Worm (Caenorhabditis elegans) whole organism, young adult: ENCODE measurements around the gene rab-35.

ENCODE experiments used
- B0336.3 ChIP-seq: fragments of 200-800 bp; sonication (Bioruptor generic); IDR thresholded peaks from 2 replicates; pipeline ENCODE4 v1.3.6; 2022; ENCODE audit warnings: missing genetic modification characterization, missing compliant biosample characterization
- F33H1.4 ChIP-seq: fragments of 200-800 bp; sonication (Bioruptor generic); IDR thresholded peaks from 2 replicates; pipeline ENCODE4 v1.3.6; 2022; ENCODE audit warnings: missing genetic modification reagents, missing genetic modification characterization, missing compliant biosample characterization
- F49E8.2 ChIP-seq: sonication (generic microtip); optimal IDR thresholded peaks from 3 replicates; lab custom pipeline; 2017; ENCODE audit warnings: missing genetic modification characterization, mild to moderate bottlenecking, missing compliant biosample characterization, antibody characterized with exemption, moderate library complexity; ENCODE audit not compliant: insufficient read depth
- F55B11.4 ChIP-seq: sonication (generic microtip); optimal IDR thresholded peaks from 2 replicates; lab custom pipeline; 2016; ENCODE audit warnings: missing compliant biosample characterization, missing genetic modification characterization, borderline replicate concordance; ENCODE audit not compliant: insufficient read depth
- F57A8.1 ChIP-seq: fragments of 200-800 bp; sonication (Bioruptor generic); optimal IDR thresholded peaks from 2 replicates; lab custom pipeline; 2018; ENCODE audit warnings: mild to moderate bottlenecking, missing genetic modification characterization, moderate library complexity, missing compliant biosample characterization
- F57C9.4 ChIP-seq: sonication (generic microtip); optimal IDR thresholded peaks from 2 replicates; lab custom pipeline; 2017; ENCODE audit warnings: mild to moderate bottlenecking, missing genetic modification characterization, missing compliant biosample characterization
- T07F8.4 ChIP-seq: sonication (generic microtip); optimal IDR thresholded peaks from 2 replicates; lab custom pipeline; 2016; ENCODE audit warnings: mild to moderate bottlenecking, missing genetic modification characterization, moderate library complexity, missing compliant biosample characterization
- Y56A3A.18 ChIP-seq: fragments of 200-800 bp; sonication (Bioruptor generic); IDR thresholded peaks from 2 replicates; pipeline ENCODE4 v1.3.6; 2022; ENCODE audit warnings: missing genetic modification reagents, missing genetic modification characterization, missing compliant biosample characterization
- Y67H2A.10 ChIP-seq: fragments of 200-800 bp; sonication (Bioruptor generic); conservative IDR thresholded peaks from 2 replicates; pipeline ENCODE4 v1.3.6; 2022; ENCODE audit warnings: missing genetic modification reagents, missing genetic modification characterization, missing compliant biosample characterization
- attf-5 ChIP-seq: fragments of 200-800 bp; sonication (Bioruptor generic); optimal IDR thresholded peaks from 2 replicates; lab custom pipeline; 2018; ENCODE audit warnings: mild to moderate bottlenecking, missing genetic modification characterization, missing compliant biosample characterization
- attf-6 ChIP-seq: fragments of 200-800 bp; sonication (Bioruptor generic); IDR thresholded peaks from 2 replicates; pipeline ENCODE4 v1.3.6; 2022; ENCODE audit warnings: missing genetic modification reagents, missing genetic modification characterization, missing compliant biosample characterization
- ccch-3 ChIP-seq: fragments of 200-800 bp; sonication (Bioruptor generic); optimal IDR thresholded peaks from 2 replicates; lab custom pipeline; 2018; ENCODE audit warnings: mild to moderate bottlenecking, missing genetic modification characterization, missing compliant biosample characterization
- cebp-2 ChIP-seq: fragments of 200-800 bp; sonication (Bioruptor generic); IDR thresholded peaks from 2 replicates; pipeline ENCODE4 v1.3.6; 2022; ENCODE audit warnings: missing genetic modification characterization, missing compliant biosample characterization
- ceh-27 ChIP-seq: fragments of 200-800 bp; sonication (Bioruptor generic); optimal IDR thresholded peaks from 2 replicates; lab custom pipeline; 2018; ENCODE audit warnings: mild to moderate bottlenecking, missing genetic modification characterization, moderate library complexity, missing compliant biosample characterization
- ceh-40 ChIP-seq: fragments of 200-800 bp; sonication (Bioruptor generic); IDR thresholded peaks from 2 replicates; pipeline ENCODE4 v1.3.6; 2022; ENCODE audit warnings: missing genetic modification characterization, missing compliant biosample characterization
- ceh-79 ChIP-seq: sonication (generic microtip); optimal IDR thresholded peaks from 2 replicates; lab custom pipeline; 2017; ENCODE audit warnings: mild to moderate bottlenecking, missing genetic modification characterization, missing compliant biosample characterization
- die-1 ChIP-seq: sonication (generic microtip); optimal IDR thresholded peaks from 2 replicates; lab custom pipeline; 2016; ENCODE audit warnings: missing genotype, mild to moderate bottlenecking, missing genetic modification characterization, missing compliant biosample characterization
- dpff-1 ChIP-seq: sonication (generic microtip); optimal IDR thresholded peaks from 2 replicates; lab custom pipeline; 2017; ENCODE audit warnings: mild to moderate bottlenecking, missing genetic modification characterization, missing compliant biosample characterization
- dpl-1 ChIP-seq: fragments of 150-350 bp; optimal IDR thresholded peaks from 2 replicates; lab custom pipeline; 2014; ENCODE audit warnings: missing biosample characterization, missing genetic modification reagents, missing genetic modification characterization
- ekl-4 ChIP-seq: fragments of 200-800 bp; sonication (Bioruptor generic); IDR thresholded peaks from 2 replicates; pipeline ENCODE4 v1.3.6; 2022; ENCODE audit warnings: missing genetic modification reagents, missing genetic modification characterization, missing compliant biosample characterization
- fkh-3 ChIP-seq: sonication (generic microtip); optimal IDR thresholded peaks from 2 replicates; lab custom pipeline; 2016; ENCODE audit warnings: mild to moderate bottlenecking, missing genetic modification characterization, missing compliant biosample characterization
- hlh-26 ChIP-seq: fragments of 200-800 bp; sonication (Bioruptor generic); conservative IDR thresholded peaks from 2 replicates; pipeline ENCODE4 v1.3.6; 2022; ENCODE audit warnings: missing genetic modification reagents, missing genetic modification characterization, missing compliant biosample characterization
- hmg-1.2 ChIP-seq: fragments of 200-800 bp; sonication (Bioruptor generic); IDR thresholded peaks from 2 replicates; pipeline ENCODE4 v1.3.6; 2022; ENCODE audit warnings: missing genetic modification reagents, missing genetic modification characterization, missing compliant biosample characterization
- hmg-20 ChIP-seq: fragments of 200-800 bp; sonication (Bioruptor generic); IDR thresholded peaks from 2 replicates; pipeline ENCODE4 v1.3.6; 2022; ENCODE audit warnings: missing genetic modification reagents, missing genetic modification characterization, missing compliant biosample characterization
- lag-1 ChIP-seq: fragments of 200-800 bp; sonication (Bioruptor generic); IDR thresholded peaks from 2 replicates; pipeline ENCODE4 v1.3.6; 2022; ENCODE audit warnings: missing genetic modification reagents, missing genetic modification characterization, missing compliant biosample characterization
- lir-1 ChIP-seq: fragments of 200-800 bp; sonication (Bioruptor generic); conservative IDR thresholded peaks from 2 replicates; pipeline ENCODE4 v1.3.6; 2022; ENCODE audit warnings: missing genetic modification reagents, missing genetic modification characterization, missing compliant biosample characterization
- lsl-1 ChIP-seq: fragments of 200-800 bp; sonication (Bioruptor generic); optimal IDR thresholded peaks from 2 replicates; lab custom pipeline; 2018; ENCODE audit warnings: mild to moderate bottlenecking, missing genetic modification characterization, moderate library complexity, missing compliant biosample characterization
- madf-6 ChIP-seq: fragments of 200-800 bp; sonication (Bioruptor generic); IDR thresholded peaks from 2 replicates; pipeline ENCODE4 v1.3.6; 2022; ENCODE audit warnings: missing genetic modification reagents, missing genetic modification characterization, missing compliant biosample characterization
- madf-8 ChIP-seq: fragments of 200-800 bp; sonication (Bioruptor generic); conservative IDR thresholded peaks from 2 replicates; pipeline ENCODE4 v1.3.6; 2022; ENCODE audit warnings: missing genetic modification reagents, missing genetic modification characterization, missing compliant biosample characterization
- mcd-1 ChIP-seq: fragments of 200-800 bp; sonication (Bioruptor generic); IDR thresholded peaks from 2 replicates; pipeline ENCODE4 v1.3.6; 2022; ENCODE audit warnings: missing genetic modification reagents, missing genetic modification characterization, missing compliant biosample characterization
- mxl-1 ChIP-seq: sonication (generic microtip); optimal IDR thresholded peaks from 2 replicates; lab custom pipeline; 2016; ENCODE audit warnings: missing genetic modification characterization, missing compliant biosample characterization
- nhr-120 ChIP-seq: fragments of 200-800 bp; sonication (Bioruptor generic); IDR thresholded peaks from 2 replicates; pipeline ENCODE4 v1.3.6; 2022; ENCODE audit warnings: missing genetic modification characterization, missing compliant biosample characterization
- nhr-179 ChIP-seq: sonication (generic microtip); optimal IDR thresholded peaks from 2 replicates; lab custom pipeline; 2016; ENCODE audit warnings: mild to moderate bottlenecking, missing genetic modification characterization, missing compliant biosample characterization
- rcor-1 ChIP-seq: fragments of 200-800 bp; sonication (Bioruptor generic); IDR thresholded peaks from 2 replicates; pipeline ENCODE4 v1.3.6; 2022; ENCODE audit warnings: missing genetic modification reagents, missing genetic modification characterization, missing compliant biosample characterization
- snpc-3.4 ChIP-seq: sonication (generic microtip); optimal IDR thresholded peaks from 2 replicates; lab custom pipeline; 2017; ENCODE audit warnings: missing genetic modification characterization, mild to moderate bottlenecking, missing compliant biosample characterization, antibody characterized with exemption, moderate library complexity, missing genotype, missing genetic modification reagents
- tbp1 ChIP-seq: fragments of 200-800 bp; sonication (Bioruptor generic); optimal IDR thresholded peaks from 2 replicates; lab custom pipeline; 2018; ENCODE audit warnings: mild to moderate bottlenecking, missing genetic modification characterization, missing compliant biosample characterization
- tbx-9 ChIP-seq: sonication (generic microtip); optimal IDR thresholded peaks from 2 replicates; lab custom pipeline; 2016; ENCODE audit warnings: borderline replicate concordance, missing genetic modification characterization, inconsistent platforms, missing compliant biosample characterization
- xnd-1 ChIP-seq: sonication (generic microtip); optimal IDR thresholded peaks from 2 replicates; lab custom pipeline; 2016; ENCODE audit warnings: missing genotype, missing genetic modification reagents, missing genetic modification characterization, missing compliant biosample characterization
- zfh-2 ChIP-seq: fragments of 200-800 bp; sonication (Bioruptor generic); conservative IDR thresholded peaks from 2 replicates; pipeline ENCODE4 v1.3.6; 2022; ENCODE audit warnings: missing genetic modification reagents, missing genetic modification characterization, missing compliant biosample characterization
- ztf-18 ChIP-seq: sonication (generic microtip); optimal IDR thresholded peaks from 2 replicates; lab custom pipeline; 2016; ENCODE audit warnings: missing genotype, mild to moderate bottlenecking, missing genetic modification characterization, missing compliant biosample characterization
- ztf-22 ChIP-seq: fragments of 200-800 bp; sonication (Bioruptor generic); optimal IDR thresholded peaks from 2 replicates; lab custom pipeline; 2018; ENCODE audit warnings: mild to moderate bottlenecking, missing genetic modification characterization, moderate library complexity, missing compliant biosample characterization

The rab-35 gene

DNA sequence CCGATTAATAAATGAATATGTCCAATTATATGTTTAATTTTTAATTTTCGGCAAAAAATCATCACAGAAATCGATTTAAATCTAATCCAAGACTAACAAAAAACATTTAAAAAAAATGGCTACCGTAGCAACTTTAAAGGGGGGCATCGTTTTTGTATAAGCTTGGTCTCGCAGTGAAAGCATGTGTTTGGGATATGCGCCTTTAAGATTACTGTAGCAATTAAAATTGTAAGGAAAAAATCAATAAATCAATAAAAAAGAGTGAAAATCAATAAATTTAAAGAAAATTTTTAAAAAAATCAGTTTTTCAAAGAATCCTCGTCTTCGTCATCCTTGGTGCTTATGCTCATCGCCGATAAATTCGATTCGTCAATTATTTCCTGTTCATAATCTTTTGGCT lies 32.8 kb upstream of the rab-35 start (continued):
- peak; percentile 17 for TF ChIP-seq snpc-3.4 (tag; lab: Kevin White, UChicago)
- TF ChIP-seq nhr-179 (tag; lab: Kevin White, UChicago): no peak
- peak; percentile 87 for TF ChIP-seq madf-8
- peak; percentile 15 for TF ChIP-seq F49E8.2
- peak; percentile 34 for TF ChIP-seq B0336.3 (GFP tag; lab: Robert Waterston, UW)
- peak; percentile 40 for TF ChIP-seq dpl-1 (GFP tag; lab: Kevin White, UChicago)
- peak; percentile 27; the same call in 1 of the 2 replicates for TF ChIP-seq hmg-1.2 (GFP tag; lab: Robert Waterston, UW)
- no peak for TF ChIP-seq fkh-3 (tag; lab: Kevin White, UChicago)

ce11 chrIII:11343041-11343440 lies 31.7 kb upstream of the rab-35 start, which contains the start of the genes T28D6.6 and pen-2:
Gene T28D6.6, minus strand, starts transcription at chrIII:11343108.
Gene pen-2, plus strand, starts transcription at chrIII:11343322.
- peak; percentile 36; the same call in 1 of the 2 replicates for TF ChIP-seq F33H1.4 (GFP tag; lab: Robert Waterston, UW)
- TF ChIP-seq dpff-1 (tag; lab: Kevin White, UChicago): no peak
- TF ChIP-seq Y67H2A.10 (GFP tag; lab: Robert Waterston, UW): no peak
- TF ChIP-seq madf-6 (GFP tag; lab: Robert Waterston, UW): 0 out of 2 replicates have a peak, but pooled peaks have one; percentile 17
- peak; percentile 23 for TF ChIP-seq lsl-1 (GFP tag; lab: Kevin White, UChicago)
- TF ChIP-seq ekl-4 (GFP tag; lab: Robert Waterston, UW): 0 out of 2 replicates have a peak, but pooled peaks have one; percentile 32

DNA sequence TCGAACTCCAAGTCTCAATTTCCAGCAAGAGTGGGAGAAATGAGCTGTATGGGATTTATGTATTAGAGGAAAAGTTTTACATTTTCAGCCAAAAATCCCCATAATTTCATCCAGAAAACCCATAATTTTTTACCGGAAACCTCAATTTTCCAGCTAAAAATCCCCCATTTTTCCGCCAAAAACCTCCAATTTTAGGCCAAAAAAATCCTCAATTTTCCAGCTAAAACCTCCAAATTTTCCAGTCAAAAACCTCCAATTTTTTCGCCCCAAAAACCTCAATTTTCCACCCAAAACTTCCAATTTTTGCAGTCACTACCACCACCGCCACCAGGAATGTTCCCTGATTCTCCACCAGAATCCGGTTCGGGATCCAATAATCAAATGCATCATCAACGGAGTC lies 30.1 kb upstream of the rab-35 start:
- TF ChIP-seq hmg-20 (no peak), cebp-2 (GFP tag; lab: Robert Waterston, UW) (no peak), Y67H2A.10 (GFP tag; lab: Robert Waterston, UW) (no peak), Y56A3A.18 (no peak), mcd-1 (GFP tag; lab: Robert Waterston, UW) (no peak), attf-6 (no peak), dpl-1 (GFP tag; lab: Kevin White, UChicago) (no peak), ceh-40 (GFP tag; lab: Robert Waterston, UW) (no peak), F57C9.4 (tag; lab: Kevin White, UChicago) (no peak), nhr-120 (GFP tag; lab: Robert Waterston, UW) (no peak), zfh-2 (no peak), tbp1 (GFP tag; lab: Kevin White, UChicago) (no peak), lir-1 (GFP tag; lab: Robert Waterston, UW) (no peak), attf-5 (GFP tag; lab: Kevin White, UChicago) (no peak), B0336.3 (GFP tag; lab: Robert Waterston, UW) (no peak), T07F8.4 (tag; lab: Kevin White, UChicago) (no peak), hmg-1.2 (GFP tag; lab: Robert Waterston, UW) (no peak), ztf-18 (tag; lab: Kevin White, UChicago) (no peak), rcor-1 (GFP tag; lab: Robert Waterston, UW) (no peak), ztf-22 (GFP tag; lab: Kevin White, UChicago) (no peak)

- TF ChIP-seq cebp-2 (GFP tag; lab: Robert Waterston, UW) (no peak), xnd-1 (no peak), tbx-9 (no peak), die-1 (tag; lab: Kevin White, UChicago) (no peak), ceh-27 (no peak), hlh-26 (GFP tag; lab: Robert Waterston, UW) (no peak), F55B11.4 (tag; lab: Kevin White, UChicago) (no peak), mxl-1 (no peak), ccch-3 (no peak), F57C9.4 (tag; lab: Kevin White, UChicago) (no peak), ceh-79 (tag; lab: Kevin White, UChicago) (no peak), lag-1 (GFP tag; lab: Robert Waterston, UW) (no peak), F57A8.1 (GFP tag; lab: Kevin White, UChicago) (no peak)
These were observed 26.3 kb upstream of the rab-35 start for ce11 chrIII:11337627-11338026.
